Fruit fly (Drosophila melanogaster): ENCODE data around the gene Cad96Ca.

- TF ChIP-seq usp (GFP tag; optimal IDR thresholded peaks at IDR 0.05) (no peak), CG8478 (optimal IDR thresholded peaks at IDR 0.05) (no peak), psq (optimal IDR thresholded peaks at IDR 0.05) (no peak)
Measured at dm6 chr3R:25215123-25215522, 7.0 kb upstream of the Cad96Ca start, which contains the start of gene Saysd1.
